Worm (Caenorhabditis elegans): ENCODE results near the gene plpr-1.

ce11 chrII:11274876-11275275 lies 52.8 kb downstream of the plpr-1 start:
- no peak for TF ChIP-seq fkh-10 (GFP tag; optimal IDR thresholded peaks at IDR 0.05)
- TF ChIP-seq R02D3.7 (tag; optimal IDR thresholded peaks at IDR 0.05): no peak
- no peak for TF ChIP-seq daf-19 (GFP tag; conservative IDR thresholded peaks at IDR 0.05)
- no peak for TF ChIP-seq ama-1 (optimal IDR thresholded peaks at IDR 0.05)
- TF ChIP-seq zag-1 (tag; optimal IDR thresholded peaks at IDR 0.05): no peak
- no peak for TF ChIP-seq lin-39 (tag; optimal IDR thresholded peaks at IDR 0.05)
- TF ChIP-seq spr-3 (GFP tag; optimal IDR thresholded peaks at IDR 0.05): no peak
- no peak for TF ChIP-seq unc-62 (GFP tag; optimal IDR thresholded peaks at IDR 0.05 in 1 of 2)
- no peak for TF ChIP-seq unc-62 (tag; optimal IDR thresholded peaks at IDR 0.05)
- no peak for TF ChIP-seq nhr-25 (tag; optimal IDR thresholded peaks at IDR 0.05; ENCODE audit: borderline replicate concordance, insufficient read depth)
- TF ChIP-seq nhr-77 (tag; optimal IDR thresholded peaks at IDR 0.05): no peak

All from whole organism, L4 larva.